Worm (Caenorhabditis elegans): Measurements from ENCODE around the gene sdz-9.

DNA sequence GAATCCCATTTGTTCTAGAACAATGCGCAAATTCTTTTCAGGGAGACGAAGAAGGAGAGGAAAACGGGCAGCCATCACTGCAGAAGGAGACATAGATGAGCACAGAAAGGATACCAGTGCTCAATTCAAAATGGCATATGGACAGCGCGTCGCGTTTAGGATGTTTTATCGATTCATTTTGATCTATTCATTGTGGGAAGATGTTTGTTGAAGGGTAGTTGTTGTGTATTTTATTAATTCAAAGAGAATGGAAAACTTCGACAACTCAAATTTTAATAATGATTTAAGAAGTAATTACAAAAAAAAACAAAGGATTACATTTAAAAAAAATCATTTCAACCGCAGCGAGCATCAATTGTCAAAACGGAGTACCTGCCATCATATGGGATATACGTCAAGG, 1.3 kb downstream of the sdz-9 start, which contains the start of gene sdz-10:
- TF ChIP-seq lsy-2 (tag; optimal IDR thresholded peaks at IDR 0.05) = no peak
- TF ChIP-seq spr-1 (tag; optimal IDR thresholded peaks at IDR 0.05) = no peak
- no peak for TF ChIP-seq hif-1 (tag; optimal IDR thresholded peaks at IDR 0.05)
- no peak for TF ChIP-seq dpl-1 (GFP tag; optimal IDR thresholded peaks at IDR 0.05)
- no peak for TF ChIP-seq ZK337.2 (GFP tag; IDR thresholded peaks at IDR 0.05)

Data from whole organism, L4 larva.